Fruit fly (Drosophila melanogaster): ENCODE results near the gene CG12375.

Gene CG12375

DNA sequence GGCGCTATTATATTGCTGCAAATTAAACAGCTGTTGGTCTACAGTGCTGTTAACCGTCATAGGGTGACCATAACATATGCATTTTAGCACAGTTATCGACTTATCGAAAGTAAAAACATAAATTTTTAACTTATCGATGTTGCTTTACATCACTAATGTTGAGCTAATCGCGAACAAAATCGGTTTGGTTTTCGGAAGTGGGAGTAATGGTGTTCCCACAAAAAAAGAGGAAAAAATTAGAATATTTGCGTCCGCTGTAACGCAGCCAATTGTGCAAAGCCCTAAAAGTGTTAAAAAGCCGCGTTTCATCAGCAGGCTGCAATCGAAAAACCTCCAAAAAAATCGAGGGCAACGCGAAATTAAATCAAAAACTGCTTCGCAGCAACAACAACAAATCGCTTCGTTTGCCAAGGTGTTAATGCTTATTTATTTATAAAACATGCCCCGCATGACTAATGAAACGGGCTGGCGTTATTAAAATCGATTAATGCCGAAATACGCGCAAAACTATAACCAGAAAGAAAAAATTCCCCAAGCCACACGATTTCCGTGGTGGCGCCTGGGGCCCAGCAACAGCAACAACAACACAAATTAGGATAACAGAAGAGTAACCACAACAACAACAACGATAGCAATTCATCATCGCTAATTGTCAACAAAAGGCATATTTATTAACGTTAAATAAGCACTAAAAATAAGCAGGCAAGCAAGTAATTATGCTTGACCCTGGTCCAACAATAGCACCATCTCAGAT lies at the start of gene CG12375, which contains the start of gene CG8668:
CG12375 (minus strand) TSS at position 42 of the 754 bp plus-strand sequence.
CG8668 (plus strand) TSS at position 153 of the 754 bp plus-strand sequence.
- TF ChIP-seq Snoo (tag; optimal IDR thresholded peaks at IDR 0.05): no peak
- no peak for TF ChIP-seq Pif1B (GFP tag; optimal IDR thresholded peaks at IDR 0.05)
- no peak for TF ChIP-seq D1 (tag; optimal IDR thresholded peaks at IDR 0.05)
- no peak for TF ChIP-seq fd96Ca (GFP tag; IDR thresholded peaks at IDR 0.05)
- TF ChIP-seq CG4496 (GFP tag; IDR thresholded peaks at IDR 0.05): peak; percentile 46; the same call in 2 of the 3 replicates
- TF ChIP-seq EcR (GFP tag; optimal IDR thresholded peaks at IDR 0.05): peak; percentile 32
- no peak for TF ChIP-seq CG14655 (GFP tag; optimal IDR thresholded peaks at IDR 0.05)
- TF ChIP-seq CG34367 (tag; optimal IDR thresholded peaks at IDR 0.05): no peak
- no peak for TF ChIP-seq rn (GFP tag; IDR thresholded peaks at IDR 0.05)
- no peak for TF ChIP-seq CG8159 (tag; optimal IDR thresholded peaks at IDR 0.05)
- TF ChIP-seq CG13204 (GFP tag; optimal IDR thresholded peaks at IDR 0.05): no peak
- no peak for TF ChIP-seq CG10348 (GFP tag; IDR thresholded peaks at IDR 0.05)
- no peak for TF ChIP-seq CG17806 (tag; optimal IDR thresholded peaks at IDR 0.05)
- TF ChIP-seq Pif1A (GFP tag; optimal IDR thresholded peaks at IDR 0.05): no peak
- TF ChIP-seq CG32121 (GFP tag; IDR thresholded peaks at IDR 0.05): no peak
- TF ChIP-seq CG8301 (tag; optimal IDR thresholded peaks at IDR 0.05): no peak
- no peak for TF ChIP-seq CG9948 (tag; optimal IDR thresholded peaks at IDR 0.05)
- TF ChIP-seq Ets98B (GFP tag; IDR thresholded peaks at IDR 0.05): no peak
- 0 out of 2 replicates have a peak, but pooled peaks have one; percentile 6 for TF ChIP-seq CG12605 (GFP tag; IDR thresholded peaks at IDR 0.05)
- TF ChIP-seq CG15710 (tag; optimal IDR thresholded peaks at IDR 0.05): no peak
- TF ChIP-seq gl (tag; optimal IDR thresholded peaks at IDR 0.05): no peak

DNA sequence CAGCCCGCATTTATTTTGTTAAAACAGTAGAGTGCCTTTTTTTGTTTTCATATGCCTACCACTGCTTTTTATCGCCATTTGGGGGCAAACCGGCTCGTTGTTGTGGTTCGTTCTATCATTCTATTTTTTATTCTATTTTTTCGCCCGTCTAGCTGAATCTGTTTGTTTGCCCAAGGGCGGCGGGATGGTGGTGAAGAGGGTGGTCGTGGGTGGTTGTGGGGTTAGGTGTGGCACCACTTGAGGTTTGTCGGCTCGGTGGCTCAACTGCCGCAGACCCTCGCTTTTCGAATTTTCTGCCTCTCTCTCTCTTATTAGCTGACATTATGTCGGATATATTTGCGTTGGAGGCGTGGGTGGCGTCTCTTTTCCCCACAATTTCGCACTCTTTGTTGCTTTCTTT lies 44.9 kb upstream of the CG12375 start:
- TF ChIP-seq CG32121 (GFP tag; IDR thresholded peaks at IDR 0.05) (0 out of 2 replicates have a peak, but pooled peaks have one; percentile 46), CG13204 (GFP tag; optimal IDR thresholded peaks at IDR 0.05) (no peak)

DNA sequence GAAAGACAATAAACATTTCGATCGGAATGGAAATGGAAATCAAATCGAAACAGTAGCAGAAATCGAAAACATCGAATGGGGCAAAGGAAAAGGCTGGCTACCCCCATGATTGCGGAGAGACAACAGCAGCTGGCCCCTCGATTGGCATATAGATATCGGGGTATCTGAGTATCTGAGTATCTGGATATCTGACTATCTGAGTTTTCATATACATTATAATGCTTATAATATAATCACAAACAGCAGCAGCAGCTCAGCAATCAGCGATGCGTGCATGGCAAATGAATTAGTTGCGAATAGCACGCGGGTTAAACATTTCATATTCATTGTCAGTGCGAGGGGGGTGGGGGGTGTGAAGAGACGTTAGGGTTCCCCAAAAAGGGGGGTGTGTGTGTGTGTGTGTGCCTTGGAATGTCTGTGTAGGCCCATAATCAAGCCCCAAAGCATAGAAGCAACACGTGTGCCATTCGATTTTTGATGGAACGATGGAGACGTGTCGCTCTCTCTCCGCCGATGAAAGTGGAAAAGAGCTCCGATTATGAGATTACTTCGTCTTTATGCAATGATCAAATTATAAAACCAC lies 44.0 kb upstream of the CG12375 start:
- TF ChIP-seq D1 (tag; optimal IDR thresholded peaks at IDR 0.05) (no peak), CG13204 (GFP tag; optimal IDR thresholded peaks at IDR 0.05) (no peak), CG32121 (GFP tag; IDR thresholded peaks at IDR 0.05) (no peak), Pif1A (GFP tag; optimal IDR thresholded peaks at IDR 0.05) (no peak), gl (tag; optimal IDR thresholded peaks at IDR 0.05) (no peak), Pif1B (GFP tag; optimal IDR thresholded peaks at IDR 0.05) (no peak), CG15710 (tag; optimal IDR thresholded peaks at IDR 0.05) (no peak), CG4496 (GFP tag; IDR thresholded peaks at IDR 0.05) (no peak), fd96Ca (GFP tag; IDR thresholded peaks at IDR 0.05) (no peak), Ets98B (GFP tag; IDR thresholded peaks at IDR 0.05) (no peak), rn (GFP tag; IDR thresholded peaks at IDR 0.05) (no peak), EcR (GFP tag; optimal IDR thresholded peaks at IDR 0.05) (no peak), CG8159 (tag; optimal IDR thresholded peaks at IDR 0.05) (no peak), CG17806 (tag; optimal IDR thresholded peaks at IDR 0.05) (no peak), CG9948 (tag; optimal IDR thresholded peaks at IDR 0.05) (no peak), Snoo (tag; optimal IDR thresholded peaks at IDR 0.05) (no peak), CG34367 (tag; optimal IDR thresholded peaks at IDR 0.05) (no peak), CG14655 (GFP tag; optimal IDR thresholded peaks at IDR 0.05) (no peak), CG12605 (GFP tag; IDR thresholded peaks at IDR 0.05) (no peak)

dm6 chr2L:8168075-8168474 lies 41.4 kb upstream of the CG12375 start:
- peak; percentile 30 for TF ChIP-seq CG14655 (GFP tag; optimal IDR thresholded peaks at IDR 0.05)
- TF ChIP-seq Pif1A (GFP tag; optimal IDR thresholded peaks at IDR 0.05): peak; percentile 12
- TF ChIP-seq CG34367 (tag; optimal IDR thresholded peaks at IDR 0.05): no peak
- no peak for TF ChIP-seq D1 (tag; optimal IDR thresholded peaks at IDR 0.05)
- peak; percentile 25 for TF ChIP-seq CG8301 (tag; optimal IDR thresholded peaks at IDR 0.05)
- TF ChIP-seq CG12605 (GFP tag; IDR thresholded peaks at IDR 0.05): no peak

DNA sequence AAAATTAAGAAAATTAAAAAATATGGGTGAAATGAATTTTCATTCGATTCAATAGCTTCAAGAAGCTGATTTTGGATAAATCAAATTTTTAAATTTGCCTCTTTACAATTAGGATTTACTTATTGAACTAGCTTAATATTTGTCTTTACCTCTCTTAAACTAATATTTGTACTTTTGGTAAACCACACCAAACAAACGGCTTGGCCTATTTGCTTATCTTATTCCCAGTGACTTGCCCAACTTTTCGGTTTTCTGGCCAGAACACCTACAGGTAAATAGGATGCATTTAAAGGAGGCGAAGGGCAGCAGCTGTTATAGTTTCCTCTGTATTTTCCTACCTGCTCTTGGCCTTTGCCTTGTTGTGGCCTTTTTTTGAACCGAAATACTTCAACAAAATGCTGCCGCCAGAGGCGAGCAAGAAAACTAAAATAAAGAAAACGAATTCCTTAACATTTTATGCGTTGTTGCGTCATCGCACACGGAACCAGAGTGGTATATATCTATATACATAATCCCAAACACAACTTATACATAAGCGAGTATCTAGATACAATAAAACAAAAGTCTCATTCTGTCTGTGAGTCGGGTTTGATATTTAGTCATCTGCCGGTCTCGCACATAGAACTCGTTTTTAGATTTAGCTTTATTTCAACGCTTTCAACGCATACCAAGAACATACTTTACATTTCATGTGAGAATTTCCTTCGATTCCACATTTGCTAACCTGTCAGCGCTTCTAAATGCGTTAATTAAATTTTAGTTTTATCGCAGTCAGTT lies 39.3 kb upstream of the CG12375 start:
- TF ChIP-seq CG10348 (GFP tag; IDR thresholded peaks at IDR 0.05): no peak
- TF ChIP-seq D1 (tag; optimal IDR thresholded peaks at IDR 0.05): no peak
- TF ChIP-seq gl (tag; optimal IDR thresholded peaks at IDR 0.05): no peak
- no peak for TF ChIP-seq CG15710 (tag; optimal IDR thresholded peaks at IDR 0.05)
- TF ChIP-seq CG13204 (GFP tag; optimal IDR thresholded peaks at IDR 0.05): no peak
- TF ChIP-seq CG32121 (GFP tag; IDR thresholded peaks at IDR 0.05): no peak
- no peak for TF ChIP-seq CG34367 (tag; optimal IDR thresholded peaks at IDR 0.05)
- no peak for TF ChIP-seq CG8159 (tag; optimal IDR thresholded peaks at IDR 0.05)
- no peak for TF ChIP-seq CG9948 (tag; optimal IDR thresholded peaks at IDR 0.05)
- no peak for TF ChIP-seq CG14655 (GFP tag; optimal IDR thresholded peaks at IDR 0.05)
- TF ChIP-seq fd96Ca (GFP tag; IDR thresholded peaks at IDR 0.05): no peak
- no peak for TF ChIP-seq Ets98B (GFP tag; IDR thresholded peaks at IDR 0.05)
- TF ChIP-seq Snoo (tag; optimal IDR thresholded peaks at IDR 0.05): no peak
